Fruit fly (Drosophila melanogaster) whole organism, pupa: ENCODE measurements around the gene eIF1.

ENCODE experiments used
- CG10348 ChIP-seq: fragments of 200-800 bp; sonication (Bioruptor generic); IDR thresholded peaks from 2 replicates; pipeline ENCODE4 v1.3.6; 2022; ENCODE audit warnings: missing biosample characterization, missing genetic modification characterization
- CG12605 ChIP-seq: fragments of 200-800 bp; sonication (Bioruptor generic); IDR thresholded peaks from 2 replicates; pipeline ENCODE4 v1.3.6; 2022; ENCODE audit warnings: missing biosample characterization, missing genetic modification characterization
- CG13204 ChIP-seq: fragments of 200-800 bp; sonication (Bioruptor generic); optimal IDR thresholded peaks from 2 replicates; lab custom pipeline; 2018; ENCODE audit warnings: missing biosample characterization, mild to moderate bottlenecking, missing genetic modification characterization, moderate library complexity
- CG14655 ChIP-seq: fragments of 200-800 bp; sonication (Bioruptor generic); optimal IDR thresholded peaks from 3 replicates; lab custom pipeline; 2017; ENCODE audit warnings: mild to moderate bottlenecking, missing biosample characterization, missing genetic modification reagents, missing genetic modification characterization
- CG15710 ChIP-seq: fragments of 200-800 bp; sonication (Bioruptor generic); optimal IDR thresholded peaks from 2 replicates; lab custom pipeline; 2018; ENCODE audit warnings: missing biosample characterization, mild to moderate bottlenecking, missing genetic modification characterization, moderate library complexity
- CG17806 ChIP-seq: fragments of 200-800 bp; sonication (Bioruptor generic); optimal IDR thresholded peaks from 2 replicates; lab custom pipeline; 2018; ENCODE audit warnings: missing biosample characterization, mild to moderate bottlenecking, missing genetic modification characterization, moderate library complexity
- CG32121 ChIP-seq: fragments of 200-800 bp; sonication (Bioruptor generic); IDR thresholded peaks from 2 replicates; pipeline ENCODE4 v1.3.6; 2022; ENCODE audit warnings: missing biosample characterization, missing genetic modification characterization
- CG34367 ChIP-seq: fragments of 200-800 bp; sonication (Bioruptor generic); optimal IDR thresholded peaks from 2 replicates; lab custom pipeline; 2018; ENCODE audit warnings: missing biosample characterization, mild to moderate bottlenecking, missing genetic modification characterization
- CG4496 ChIP-seq: fragments of 200-800 bp; sonication (Bioruptor generic); IDR thresholded peaks from 3 replicates; pipeline ENCODE4 v1.3.6; 2022; ENCODE audit warnings: missing biosample characterization, missing genetic modification characterization
- CG8159 ChIP-seq: fragments of 200-800 bp; sonication (Bioruptor generic); optimal IDR thresholded peaks from 3 replicates; lab custom pipeline; 2018; ENCODE audit warnings: missing biosample characterization, mild to moderate bottlenecking, missing genetic modification characterization, moderate library complexity
- CG8301 ChIP-seq: fragments of 200-800 bp; sonication (Bioruptor generic); optimal IDR thresholded peaks from 2 replicates; lab custom pipeline; 2018; ENCODE audit warnings: missing biosample characterization, mild to moderate bottlenecking, missing genetic modification characterization
- CG9948 ChIP-seq: fragments of 200-800 bp; sonication (Bioruptor generic); optimal IDR thresholded peaks from 2 replicates; lab custom pipeline; 2018; ENCODE audit warnings: missing biosample characterization, mild to moderate bottlenecking, missing genetic modification characterization, moderate library complexity
- D1 ChIP-seq: fragments of 200-800 bp; sonication (Bioruptor generic); optimal IDR thresholded peaks from 2 replicates; lab custom pipeline; 2018; ENCODE audit warnings: missing biosample characterization, mild to moderate bottlenecking, missing genetic modification characterization, moderate library complexity
- EcR ChIP-seq: fragments of 200-800 bp; sonication (Bioruptor generic); optimal IDR thresholded peaks from 3 replicates; lab custom pipeline; 2019; ENCODE audit warnings: missing biosample characterization, missing genetic modification characterization, mild to moderate bottlenecking, moderate library complexity, missing genetic modification reagents
- Ets98B ChIP-seq: fragments of 200-800 bp; sonication (Bioruptor generic); IDR thresholded peaks from 2 replicates; pipeline ENCODE4 v1.3.6; 2022; ENCODE audit warnings: missing biosample characterization, missing genetic modification characterization
- Pif1A ChIP-seq: fragments of 200-800 bp; sonication (Bioruptor generic); optimal IDR thresholded peaks from 3 replicates; lab custom pipeline; 2016; ENCODE audit warnings: missing biosample characterization, missing genetic modification characterization
- Pif1B ChIP-seq: fragments of 200-800 bp; sonication (Bioruptor generic); optimal IDR thresholded peaks from 3 replicates; lab custom pipeline; 2016; ENCODE audit warnings: missing biosample characterization, missing genetic modification characterization
- Snoo ChIP-seq: fragments of 200-800 bp; sonication (Bioruptor generic); optimal IDR thresholded peaks from 3 replicates; lab custom pipeline; 2017; ENCODE audit warnings: missing biosample characterization, mild to moderate bottlenecking, missing genetic modification characterization, inconsistent platforms
- fd96Ca ChIP-seq: fragments of 200-800 bp; sonication (Bioruptor generic); IDR thresholded peaks from 3 replicates; pipeline ENCODE4 v1.3.6; 2022; ENCODE audit warnings: missing biosample characterization, missing genetic modification characterization
- gl ChIP-seq: fragments of 200-800 bp; sonication (Bioruptor generic); optimal IDR thresholded peaks from 2 replicates; lab custom pipeline; 2018; ENCODE audit warnings: missing biosample characterization, mild to moderate bottlenecking, missing genetic modification characterization
- rn ChIP-seq: fragments of 200-800 bp; sonication (Bioruptor generic); IDR thresholded peaks from 2 replicates; pipeline ENCODE4 v1.3.6; 2022; ENCODE audit warnings: missing biosample characterization, missing genetic modification characterization

The eIF1 gene

DNA sequence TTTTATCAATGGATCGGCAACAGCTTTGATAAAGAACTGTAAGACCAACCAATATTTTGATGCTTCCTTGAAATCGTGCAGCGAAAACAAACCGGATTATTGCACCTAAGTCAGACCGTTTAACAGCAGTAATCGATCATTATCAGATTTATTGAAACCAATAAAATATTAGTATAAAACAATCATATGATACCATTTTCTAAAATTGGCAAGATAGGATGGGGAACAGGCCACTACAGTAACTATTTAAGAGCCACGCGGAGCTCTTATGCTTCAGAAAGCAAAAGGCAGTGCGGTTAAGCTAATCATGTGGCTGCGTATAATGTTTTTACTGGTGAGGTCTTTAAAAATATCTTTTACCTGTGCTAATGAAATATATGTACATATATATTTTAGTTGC lies 36.8 kb upstream of the eIF1 start, which contains the start of gene CG32284:
Gene CG32284 (plus strand): TSS at position 301 of the 400 bp plus-strand sequence.
- TF ChIP-seq EcR (no peak), CG17806 (tag; lab: Kevin White, UChicago) (no peak), CG14655 (no peak), CG13204 (GFP tag; lab: Kevin White, UChicago) (no peak), CG10348 (GFP tag; lab: Robert Waterston, UW) (no peak), Ets98B (GFP tag; lab: Robert Waterston, UW) (no peak), Snoo (tag; lab: Kevin White, UChicago) (no peak), rn (GFP tag; lab: Robert Waterston, UW) (no peak)

DNA sequence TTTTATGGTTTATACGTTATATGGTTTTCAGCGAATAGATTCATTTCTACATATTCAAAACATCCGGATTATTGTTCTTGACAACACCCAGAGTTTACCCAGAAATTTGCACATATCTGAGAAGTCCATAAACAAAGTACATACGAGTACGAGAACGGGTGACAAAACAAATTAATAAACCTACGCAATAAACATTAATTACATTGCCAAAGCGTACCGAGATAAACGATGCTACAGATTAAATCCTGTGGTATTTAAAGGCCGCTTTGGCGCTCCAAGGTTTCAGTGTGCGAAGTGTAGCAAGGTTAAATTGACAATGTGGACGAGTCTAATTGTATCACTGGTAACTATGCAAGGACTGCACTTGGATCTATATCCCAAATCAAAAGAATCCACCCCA lies 35.9 kb upstream of the eIF1 start, which contains the start of gene CG14957:
Gene CG14957 (plus strand): TSS at position 301 of the 400 bp plus-strand sequence.
- TF ChIP-seq Pif1A (GFP tag; lab: Kevin White, UChicago), result no peak
- TF ChIP-seq Snoo (tag; lab: Kevin White, UChicago), result no peak
- no peak for TF ChIP-seq CG34367
- no peak for TF ChIP-seq rn (GFP tag; lab: Robert Waterston, UW)
- TF ChIP-seq CG13204 (GFP tag; lab: Kevin White, UChicago), result no peak
- TF ChIP-seq Ets98B (GFP tag; lab: Robert Waterston, UW), result no peak
- no peak for TF ChIP-seq gl (tag; lab: Kevin White, UChicago)
- no peak for TF ChIP-seq CG4496 (GFP tag; lab: Robert Waterston, UW)
- TF ChIP-seq CG8301 (tag; lab: Kevin White, UChicago), result no peak
- TF ChIP-seq CG9948 (tag; lab: Kevin White, UChicago), result no peak
- no peak for TF ChIP-seq D1 (tag; lab: Kevin White, UChicago)
- no peak for TF ChIP-seq CG12605 (GFP tag; lab: Robert Waterston, UW)
- no peak for TF ChIP-seq Pif1B
- TF ChIP-seq CG14655, result no peak
- TF ChIP-seq EcR, result no peak
- no peak for TF ChIP-seq CG10348 (GFP tag; lab: Robert Waterston, UW)
- no peak for TF ChIP-seq CG8159 (tag; lab: Kevin White, UChicago)
- TF ChIP-seq CG15710, result no peak
- TF ChIP-seq CG17806 (tag; lab: Kevin White, UChicago), result no peak
- TF ChIP-seq, all 21 proteins: peak for 0

DNA sequence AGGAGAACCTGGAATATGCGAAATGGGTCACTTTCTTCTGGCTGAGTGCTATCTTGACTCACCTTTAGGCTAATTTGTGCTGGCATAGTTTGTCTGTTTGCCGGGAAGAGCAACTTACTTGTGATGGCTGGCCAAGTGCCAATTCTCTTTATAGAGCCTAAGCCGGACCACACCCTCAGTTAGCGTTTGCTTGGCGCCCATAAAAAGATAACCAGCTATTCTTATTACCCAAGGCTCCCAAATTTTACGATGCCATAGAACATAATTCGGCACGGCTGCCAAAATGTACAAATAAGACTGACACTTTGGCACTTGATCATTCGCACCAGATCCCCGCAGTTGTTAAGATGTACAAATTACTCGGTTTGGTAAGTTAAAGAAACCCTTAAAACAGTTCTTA lies 33.5 kb upstream of the eIF1 start, which contains the start of the genes CG42525 and CG14958:
Gene CG42525 (minus strand): TSS at position 101 of the 400 bp plus-strand sequence.
Gene CG14958 (plus strand): TSS at position 332 of the 400 bp plus-strand sequence.
- TF ChIP-seq CG34367 (no peak), CG17806 (tag; lab: Kevin White, UChicago) (no peak), rn (GFP tag; lab: Robert Waterston, UW) (no peak), D1 (tag; lab: Kevin White, UChicago) (no peak), CG13204 (GFP tag; lab: Kevin White, UChicago) (no peak), fd96Ca (GFP tag; lab: Robert Waterston, UW) (no peak), CG15710 (no peak), CG8159 (tag; lab: Kevin White, UChicago) (no peak), Ets98B (GFP tag; lab: Robert Waterston, UW) (no peak), CG4496 (GFP tag; lab: Robert Waterston, UW) (no peak), CG14655 (no peak)

DNA sequence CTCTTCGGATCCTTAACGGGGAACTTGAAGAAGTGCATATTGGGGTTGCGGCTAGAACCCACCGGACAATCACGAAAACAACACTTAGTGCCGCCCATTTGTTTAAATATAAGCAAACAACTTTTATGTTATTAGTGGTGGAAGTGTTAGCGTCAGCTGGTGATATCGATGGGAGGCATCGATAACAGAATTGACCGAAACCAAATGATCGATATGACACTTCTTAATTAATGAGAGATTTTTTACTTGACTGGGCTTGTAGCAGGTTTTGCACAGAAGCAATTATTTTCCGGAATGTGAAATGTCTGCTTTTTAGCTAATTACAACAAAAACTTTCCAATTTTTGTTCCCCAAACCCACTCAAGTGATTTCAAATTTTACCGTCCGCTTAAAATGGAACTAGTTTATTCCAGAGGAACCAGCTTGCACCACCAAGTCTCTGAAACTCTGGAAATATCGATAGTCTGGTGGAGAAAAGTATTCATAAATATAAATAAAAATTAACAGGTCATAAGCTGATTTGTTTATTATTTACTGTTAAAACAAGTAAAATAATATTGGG lies 30.7 kb upstream of the eIF1 start, which contains the start of gene CG14965:
Gene CG14965 (minus strand): TSS at position 159 of the 562 bp plus-strand sequence.
- TF ChIP-seq Ets98B (GFP tag; lab: Robert Waterston, UW) (no peak), CG10348 (GFP tag; lab: Robert Waterston, UW) (no peak), Pif1A (GFP tag; lab: Kevin White, UChicago) (no peak), fd96Ca (GFP tag; lab: Robert Waterston, UW) (no peak), CG32121 (GFP tag; lab: Robert Waterston, UW) (no peak), CG8301 (tag; lab: Kevin White, UChicago) (no peak), D1 (tag; lab: Kevin White, UChicago) (no peak), CG9948 (tag; lab: Kevin White, UChicago) (no peak), rn (GFP tag; lab: Robert Waterston, UW) (no peak), EcR (no peak), CG34367 (no peak), gl (tag; lab: Kevin White, UChicago) (no peak)

DNA sequence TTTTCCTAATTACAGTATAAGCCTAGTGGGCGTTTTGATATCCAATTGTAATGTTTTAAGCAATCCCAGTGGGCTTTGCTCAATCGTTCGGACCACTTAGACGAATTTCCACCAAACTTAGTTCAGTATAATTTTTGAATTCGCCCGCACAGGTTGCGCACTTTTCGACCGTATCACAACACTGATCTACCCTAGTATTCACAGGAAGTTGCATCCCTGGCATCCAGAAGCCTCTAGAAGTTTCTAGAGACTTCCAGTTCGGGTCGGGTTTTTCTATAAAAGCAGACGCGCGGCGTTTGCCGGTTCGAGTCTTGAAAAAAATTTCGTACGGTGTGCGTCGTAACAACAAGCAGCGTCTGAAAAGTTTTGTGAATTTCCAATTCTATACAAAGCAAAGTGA lies 30.2 kb upstream of the eIF1 start, which contains the start of gene Hsp83:
Gene Hsp83 (plus strand): TSS at position 58 of the 400 bp plus-strand sequence.
- peak; percentile 97 for TF ChIP-seq Snoo (tag; lab: Kevin White, UChicago)
- TF ChIP-seq CG15710, result peak; percentile 76
- peak; percentile 72; the same call in 2 of the 3 replicates for TF ChIP-seq fd96Ca (GFP tag; lab: Robert Waterston, UW)
- no peak for TF ChIP-seq CG8301 (tag; lab: Kevin White, UChicago)
- TF ChIP-seq CG8159 (tag; lab: Kevin White, UChicago), result peak; percentile 72
- peak; percentile 87 for TF ChIP-seq CG32121 (GFP tag; lab: Robert Waterston, UW)
- TF ChIP-seq rn (GFP tag; lab: Robert Waterston, UW), result no peak
- peak; percentile 96 for TF ChIP-seq Pif1A (GFP tag; lab: Kevin White, UChicago)
- peak; percentile 92 for TF ChIP-seq Pif1B
- TF ChIP-seq CG17806 (tag; lab: Kevin White, UChicago), result peak; percentile 65
- TF ChIP-seq EcR, result peak; percentile 22
- peak; percentile 89 for TF ChIP-seq CG34367
- peak; percentile 95 for TF ChIP-seq CG13204 (GFP tag; lab: Kevin White, UChicago)
- peak; percentile 58 for TF ChIP-seq CG9948 (tag; lab: Kevin White, UChicago)
- TF ChIP-seq Ets98B (GFP tag; lab: Robert Waterston, UW), result peak; percentile 94
- peak; percentile 95 for TF ChIP-seq gl (tag; lab: Kevin White, UChicago)
- no peak for TF ChIP-seq CG10348 (GFP tag; lab: Robert Waterston, UW)
- TF ChIP-seq D1 (tag; lab: Kevin White, UChicago), result no peak
- no peak for TF ChIP-seq CG14655
- peak; percentile 94 for TF ChIP-seq CG12605 (GFP tag; lab: Robert Waterston, UW)
- peak; percentile 95 for TF ChIP-seq CG4496 (GFP tag; lab: Robert Waterston, UW)
